Fruit fly (Drosophila melanogaster) whole organism, prepupa: ENCODE data around the gene pasi2.

ENCODE experiments used
- Blimp-1 ChIP-seq: fragments of 200-800 bp; sonication (Bioruptor generic); optimal IDR thresholded peaks from 3 replicates; lab custom pipeline; 2017; ENCODE audit warnings: missing biosample characterization, missing genetic modification characterization, mild to moderate bottlenecking, moderate library complexity, missing genetic modification reagents
- CG10631 ChIP-seq: fragments of 200-800 bp; sonication (Bioruptor generic); optimal IDR thresholded peaks from 2 replicates; lab custom pipeline; 2016; ENCODE audit warnings: missing biosample characterization, missing genetic modification characterization
- CG10669 ChIP-seq: fragments of 200-800 bp; sonication (Bioruptor generic); optimal IDR thresholded peaks from 3 replicates; lab custom pipeline; 2018; ENCODE audit warnings: missing biosample characterization, mild to moderate bottlenecking, missing genetic modification characterization, moderate library complexity
- CG11294 ChIP-seq: fragments of 200-800 bp; sonication (Bioruptor generic); IDR thresholded peaks from 2 replicates; pipeline ENCODE4 v1.3.6; 2022; ENCODE audit warnings: missing biosample characterization, missing genetic modification characterization
- CG11762 ChIP-seq: fragments of 200-800 bp; sonication (Bioruptor generic); optimal IDR thresholded peaks from 3 replicates; lab custom pipeline; 2016; ENCODE audit warnings: missing biosample characterization, missing genetic modification characterization; ENCODE audit not compliant: insufficient read depth
- CG11902 ChIP-seq: fragments of 200-800 bp; sonication (Bioruptor generic); optimal IDR thresholded peaks from 3 replicates; lab custom pipeline; 2016; ENCODE audit warnings: missing biosample characterization, missing genetic modification characterization
- CG15336 ChIP-seq: fragments of 200-800 bp; sonication (Bioruptor generic); IDR thresholded peaks from 2 replicates; pipeline ENCODE4 v1.3.6; 2022; ENCODE audit warnings: missing biosample characterization, missing genetic modification characterization
- CG16779 ChIP-seq: fragments of 200-800 bp; sonication (Bioruptor generic); optimal IDR thresholded peaks from 3 replicates; lab custom pipeline; 2017; ENCODE audit warnings: missing biosample characterization, mild to moderate bottlenecking, missing genetic modification characterization
- CG3032 ChIP-seq: fragments of 200-800 bp; optimal IDR thresholded peaks from 2 replicates; lab custom pipeline; 2019; ENCODE audit warnings: missing biosample characterization, mild to moderate bottlenecking, missing genetic modification characterization, moderate library complexity
- CG31627 ChIP-seq: fragments of 200-800 bp; sonication (Bioruptor generic); optimal IDR thresholded peaks from 3 replicates; lab custom pipeline; 2016; ENCODE audit warnings: missing biosample characterization, missing genetic modification characterization
- CG32006 ChIP-seq: fragments of 200-800 bp; sonication (Bioruptor generic); optimal IDR thresholded peaks from 3 replicates; lab custom pipeline; 2017; ENCODE audit warnings: missing biosample characterization, mild to moderate bottlenecking, missing genetic modification characterization
- CG3919 ChIP-seq: fragments of 200-800 bp; sonication (Bioruptor generic); optimal IDR thresholded peaks from 3 replicates; lab custom pipeline; 2016; ENCODE audit warnings: missing biosample characterization, missing genetic modification characterization
- CG4318 ChIP-seq: fragments of 200-800 bp; sonication (Bioruptor generic); optimal IDR thresholded peaks from 3 replicates; lab custom pipeline; 2017; ENCODE audit warnings: missing biosample characterization, mild to moderate bottlenecking, missing genetic modification characterization
- CG6163 ChIP-seq: fragments of 200-800 bp; sonication (Bioruptor generic); IDR thresholded peaks from 3 replicates; pipeline ENCODE4 v1.3.6; 2022; ENCODE audit warnings: missing biosample characterization, missing genetic modification characterization
- CG6276 ChIP-seq: fragments of 200-800 bp; sonication (Bioruptor generic); optimal IDR thresholded peaks from 2 replicates; lab custom pipeline; 2017; ENCODE audit warnings: missing biosample characterization, mild to moderate bottlenecking, missing genetic modification characterization
- CG6792 ChIP-seq: fragments of 200-800 bp; sonication (Bioruptor generic); optimal IDR thresholded peaks from 3 replicates; lab custom pipeline; 2016; ENCODE audit warnings: missing biosample characterization, missing genetic modification characterization
- CG6808 ChIP-seq: fragments of 200-800 bp; sonication (Bioruptor generic); optimal IDR thresholded peaks from 3 replicates; lab custom pipeline; 2017; ENCODE audit warnings: missing biosample characterization, missing genetic modification characterization, mild to moderate bottlenecking, moderate library complexity, missing genetic modification reagents
- CG6854 ChIP-seq: fragments of 200-800 bp; sonication (Bioruptor generic); optimal IDR thresholded peaks from 2 replicates; lab custom pipeline; 2017; ENCODE audit warnings: missing biosample characterization, mild to moderate bottlenecking, missing genetic modification characterization
- CG7368 ChIP-seq: fragments of 200-800 bp; sonication (Bioruptor generic); optimal IDR thresholded peaks from 3 replicates; lab custom pipeline; 2016; ENCODE audit warnings: missing biosample characterization, missing genetic modification characterization
- CG8119 ChIP-seq: fragments of 200-800 bp; sonication (Bioruptor generic); IDR thresholded peaks from 3 replicates; pipeline ENCODE4 v1.3.6; 2022; ENCODE audit warnings: missing biosample characterization, missing genetic modification characterization
- CG8632 ChIP-seq: fragments of 200-800 bp; sonication (Bioruptor generic); optimal IDR thresholded peaks from 3 replicates; lab custom pipeline; 2016; ENCODE audit warnings: missing biosample characterization, missing genetic modification characterization
- Eip93F ChIP-seq: fragments of 200-800 bp; sonication (Bioruptor generic); optimal IDR thresholded peaks from 2 replicates; lab custom pipeline; 2016; ENCODE audit warnings: missing biosample characterization, mild to moderate bottlenecking, missing genetic modification characterization
- Ets21C ChIP-seq: fragments of 200-800 bp; sonication (Bioruptor generic); optimal IDR thresholded peaks from 3 replicates; lab custom pipeline; 2016; ENCODE audit warnings: missing biosample characterization, missing genetic modification characterization
- Gug ChIP-seq: fragments of 200-800 bp; sonication (Bioruptor generic); IDR thresholded peaks from 2 replicates; pipeline ENCODE4 v1.3.6; 2022; ENCODE audit warnings: missing biosample characterization, missing genetic modification characterization
- Hr38 ChIP-seq: sonication (Bioruptor generic); optimal IDR thresholded peaks from 2 replicates; lab custom pipeline; 2016; ENCODE audit warnings: missing biosample characterization, missing genetic modification characterization
- Hr4 ChIP-seq: fragments of 200-800 bp; sonication (Bioruptor generic); optimal IDR thresholded peaks from 3 replicates; lab custom pipeline; 2016; ENCODE audit warnings: missing biosample characterization, missing genetic modification characterization
- Lpt ChIP-seq: fragments of 200-800 bp; sonication (Bioruptor generic); optimal IDR thresholded peaks from 3 replicates; lab custom pipeline; 2016; ENCODE audit warnings: missing biosample characterization, missing genetic modification characterization
- Met ChIP-seq: fragments of 200-800 bp; sonication (Bioruptor generic); optimal IDR thresholded peaks from 3 replicates; lab custom pipeline; 2016; ENCODE audit warnings: missing biosample characterization, missing genetic modification characterization
- OdsH ChIP-seq: fragments of 200-800 bp; sonication (Bioruptor generic); optimal IDR thresholded peaks from 3 replicates; lab custom pipeline; 2016; ENCODE audit warnings: missing biosample characterization, missing genetic modification characterization
- Smox ChIP-seq: fragments of 200-800 bp; sonication (Bioruptor generic); optimal IDR thresholded peaks from 3 replicates; lab custom pipeline; 2016; ENCODE audit warnings: missing biosample characterization, missing genetic modification characterization
- Sox102F ChIP-seq: fragments of 200-800 bp; sonication (Bioruptor generic); optimal IDR thresholded peaks from 2 replicates; lab custom pipeline; 2016; ENCODE audit warnings: missing biosample characterization, mild to moderate bottlenecking, missing genetic modification characterization
- Sox14 ChIP-seq: fragments of 200-800 bp; sonication (Bioruptor generic); optimal IDR thresholded peaks from 3 replicates; lab custom pipeline; 2016; ENCODE audit warnings: missing biosample characterization, missing genetic modification characterization
- Sox15 ChIP-seq: fragments of 200-800 bp; sonication (Bioruptor generic); optimal IDR thresholded peaks from 3 replicates; lab custom pipeline; 2016; ENCODE audit warnings: missing biosample characterization, missing genetic modification characterization
- cyc ChIP-seq: fragments of 200-800 bp; sonication (Bioruptor generic); optimal IDR thresholded peaks from 3 replicates; lab custom pipeline; 2016; ENCODE audit warnings: missing biosample characterization, missing genetic modification characterization
- eg ChIP-seq: fragments of 200-800 bp; sonication (Bioruptor generic); IDR thresholded peaks from 3 replicates; pipeline ENCODE4 v1.3.6; 2022; ENCODE audit warnings: missing biosample characterization, missing genetic modification characterization
- esn ChIP-seq: fragments of 200-800 bp; sonication (Bioruptor generic); optimal IDR thresholded peaks from 2 replicates; lab custom pipeline; 2016; ENCODE audit warnings: missing biosample characterization, mild to moderate bottlenecking, missing genetic modification characterization, moderate library complexity
- fd59A ChIP-seq: fragments of 200-800 bp; sonication (Bioruptor generic); optimal IDR thresholded peaks from 2 replicates; lab custom pipeline; 2017; ENCODE audit warnings: missing biosample characterization, mild to moderate bottlenecking, missing genetic modification characterization, missing genetic modification reagents
- fkh ChIP-seq: fragments of 200-800 bp; sonication (Bioruptor generic); optimal IDR thresholded peaks from 3 replicates; lab custom pipeline; 2017; ENCODE audit warnings: missing biosample characterization, mild to moderate bottlenecking, missing genetic modification characterization, moderate library complexity
- lz ChIP-seq: fragments of 200-800 bp; sonication (Bioruptor generic); optimal IDR thresholded peaks from 3 replicates; lab custom pipeline; 2016; ENCODE audit warnings: missing biosample characterization, missing genetic modification characterization
- net ChIP-seq: fragments of 200-800 bp; sonication (Bioruptor generic); optimal IDR thresholded peaks from 3 replicates; lab custom pipeline; 2016; ENCODE audit warnings: missing biosample characterization, missing genetic modification characterization
- pdm3 ChIP-seq: fragments of 200-800 bp; sonication (Bioruptor generic); optimal IDR thresholded peaks from 3 replicates; lab custom pipeline; 2016; ENCODE audit warnings: missing biosample characterization, missing genetic modification characterization
- salr ChIP-seq, 2 experiments: fragments of 200-800 bp; sonication (Bioruptor generic); optimal IDR thresholded peaks; 3 replicates each; lab custom pipeline; 2016 to 2018; ENCODE audit warnings: missing biosample characterization in 2 of 2, missing genetic modification characterization in 2 of 2, mild to moderate bottlenecking in 1 of 2
- spab ChIP-seq: fragments of 200-800 bp; sonication (Bioruptor generic); optimal IDR thresholded peaks from 2 replicates; lab custom pipeline; 2017; ENCODE audit warnings: missing biosample characterization, mild to moderate bottlenecking, missing genetic modification characterization, missing genetic modification reagents
- ss ChIP-seq, 2 experiments: fragments of 200-800 bp; sonication (Bioruptor generic); optimal IDR thresholded peaks; 2 replicates in 1 of 2; 3 replicates in 1 of 2; lab custom pipeline; 2017 to 2018; ENCODE audit warnings: mild to moderate bottlenecking in 2 of 2, missing biosample characterization in 2 of 2, missing genetic modification characterization in 2 of 2, moderate library complexity in 1 of 2
- svp ChIP-seq: fragments of 200-800 bp; sonication (Bioruptor generic); peaks from one replicate; lab custom pipeline; 2016; ENCODE audit warnings: missing biosample characterization, missing genetic modification characterization
- topi ChIP-seq: fragments of 200-800 bp; sonication (Bioruptor generic); optimal IDR thresholded peaks from 3 replicates; lab custom pipeline; 2016; ENCODE audit warnings: missing biosample characterization, missing genetic modification characterization
- vri ChIP-seq: fragments of 200-800 bp; sonication (Bioruptor generic); optimal IDR thresholded peaks from 3 replicates; lab custom pipeline; 2016; ENCODE audit warnings: missing biosample characterization, mild to moderate bottlenecking, missing genetic modification characterization

pasi2 gene

DNA sequence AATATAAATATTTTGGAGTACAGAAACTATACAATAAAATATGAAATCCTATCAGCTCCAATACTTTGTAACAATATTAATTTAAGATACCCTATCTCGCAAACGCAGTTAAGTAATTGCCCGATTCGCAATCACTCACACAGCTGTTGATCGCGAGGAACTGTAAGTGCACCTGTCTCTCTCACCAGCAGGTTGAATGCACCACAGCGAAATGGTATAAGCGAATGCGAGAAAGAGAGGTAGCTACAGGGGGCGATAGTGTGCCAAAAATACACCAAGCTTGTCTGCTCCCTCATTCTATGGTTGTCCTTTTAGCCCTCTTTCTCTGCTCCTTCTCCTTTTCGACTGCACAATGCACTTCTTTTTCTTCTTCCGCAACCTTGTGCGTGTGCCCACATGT lies 3.8 kb downstream of the pasi2 start:
- TF ChIP-seq pdm3 (GFP tag; lab: Kevin White, UChicago): no peak
- TF ChIP-seq ss (GFP tag; optimal IDR thresholded peaks at IDR 0.05; lab: Kevin White, UChicago): peak in 1 of 2 experiments; percentile 48
- TF ChIP-seq CG3919 (GFP tag; lab: Kevin White, UChicago): no peak
- TF ChIP-seq CG16779 (tag; lab: Kevin White, UChicago): no peak
- peak; percentile 91 for TF ChIP-seq vri (GFP tag; lab: Kevin White, UChicago)
- TF ChIP-seq Sox102F (GFP tag; lab: Kevin White, UChicago): no peak
- TF ChIP-seq CG31627: no peak
- TF ChIP-seq CG8119 (GFP tag; lab: Robert Waterston, UW): no peak

DNA sequence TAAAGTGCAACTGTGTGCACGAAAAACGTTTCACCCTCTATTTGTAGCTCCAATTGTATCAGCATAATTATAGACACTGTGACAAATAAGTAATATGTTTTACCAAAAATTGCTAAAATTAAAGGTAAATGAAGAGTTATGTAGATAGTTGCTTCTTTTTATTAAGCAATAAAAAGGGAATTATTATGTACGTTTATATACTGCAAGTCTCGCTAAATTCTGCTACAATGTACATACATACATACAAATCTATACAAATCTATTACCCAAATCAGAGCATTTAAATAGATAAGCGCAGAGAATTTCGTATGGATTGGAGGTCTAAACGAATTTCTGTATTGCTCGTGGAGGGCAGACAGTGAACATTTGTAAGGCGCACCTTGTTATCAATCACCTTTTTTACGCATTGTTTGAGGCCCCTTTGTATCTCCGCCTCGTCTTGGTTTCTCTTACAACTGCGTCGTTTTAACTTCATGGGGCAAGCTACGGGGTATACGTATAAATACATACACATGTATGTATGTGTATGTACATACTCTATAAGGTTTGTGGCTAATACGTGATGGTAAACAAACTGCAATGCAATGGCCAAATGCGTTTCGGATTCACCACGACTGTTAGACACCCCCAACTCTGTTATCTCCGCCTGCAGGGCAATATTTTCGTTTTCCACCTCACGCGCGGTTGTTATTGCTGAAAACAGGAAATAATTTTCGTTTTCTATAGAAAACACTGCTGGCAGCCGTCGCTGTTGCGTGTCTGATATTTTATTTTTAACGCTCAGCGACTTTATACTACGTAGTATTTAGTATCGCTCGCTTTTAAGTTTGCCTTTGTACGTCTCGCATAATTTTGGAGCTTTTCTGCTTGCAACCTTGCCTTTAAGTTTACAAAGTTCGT lies 4.5 kb downstream of the pasi2 start:
- TF ChIP-seq CG15336 (GFP tag; lab: Robert Waterston, UW): peak; percentile 87
- TF ChIP-seq CG6163: peak; percentile 56; the same call in 2 of the 3 replicates
- TF ChIP-seq esn (GFP tag; lab: Kevin White, UChicago): peak; percentile 82
- TF ChIP-seq eg (GFP tag; lab: Robert Waterston, UW): peak; percentile 87
- TF ChIP-seq salr (GFP tag; optimal IDR thresholded peaks at IDR 0.05; lab: Kevin White, UChicago): peak; percentile 29 to 92
- peak; percentile 80 for TF ChIP-seq net
- peak; percentile 62 for TF ChIP-seq CG6792 (GFP tag; lab: Kevin White, UChicago)
- TF ChIP-seq CG6808 (GFP tag; lab: Kevin White, UChicago): peak; percentile 65
- TF ChIP-seq Blimp-1: no peak
- TF ChIP-seq Eip93F: peak; percentile 61
- no peak for TF ChIP-seq CG11902 (GFP tag; lab: Kevin White, UChicago)
- TF ChIP-seq Sox14 (GFP tag; lab: Kevin White, UChicago): peak; percentile 72
- peak; percentile 27 to 68 for TF ChIP-seq ss (GFP tag; optimal IDR thresholded peaks at IDR 0.05; lab: Kevin White, UChicago)
- peak; percentile 89 for TF ChIP-seq Hr4 (GFP tag; lab: Kevin White, UChicago)
- peak; percentile 83 for TF ChIP-seq pdm3 (GFP tag; lab: Kevin White, UChicago)
- peak; percentile 83 for TF ChIP-seq CG6276 (GFP tag; lab: Kevin White, UChicago)
- no peak for TF ChIP-seq CG6854
- TF ChIP-seq lz (GFP tag; lab: Kevin White, UChicago): peak; percentile 79
- peak; percentile 69 for TF ChIP-seq CG8632
- peak; percentile 85 for TF ChIP-seq CG32006
- TF ChIP-seq Hr38: no peak
- TF ChIP-seq fd59A (GFP tag; lab: Kevin White, UChicago): peak; percentile 67
- peak; percentile 80 for TF ChIP-seq OdsH (GFP tag; lab: Kevin White, UChicago)
- peak; percentile 75 for TF ChIP-seq CG3032 (tag; lab: Kevin White, UChicago)
- TF ChIP-seq spab (GFP tag; lab: Kevin White, UChicago): peak; percentile 65
- TF ChIP-seq Sox102F (GFP tag; lab: Kevin White, UChicago): peak; percentile 68
- TF ChIP-seq CG3919 (GFP tag; lab: Kevin White, UChicago): peak; percentile 76
- TF ChIP-seq Smox (GFP tag; lab: Kevin White, UChicago): peak; percentile 78
- peak; percentile 57 for TF ChIP-seq Gug (GFP tag; lab: Robert Waterston, UW)
- peak; percentile 68 for TF ChIP-seq cyc (GFP tag; lab: Kevin White, UChicago)
- TF ChIP-seq CG31627: peak; percentile 66
- peak; percentile 34 for TF ChIP-seq fkh (GFP tag; lab: Kevin White, UChicago)
- TF ChIP-seq CG7368: peak; percentile 37
- peak; percentile 76 for TF ChIP-seq CG11762 (GFP tag; lab: Kevin White, UChicago)
- peak; percentile 75 for TF ChIP-seq Lpt (GFP tag; lab: Kevin White, UChicago)
- peak; percentile 81 for TF ChIP-seq Met (GFP tag; lab: Kevin White, UChicago)
- peak; percentile 56 for TF ChIP-seq Ets21C (GFP tag; lab: Kevin White, UChicago)
- TF ChIP-seq CG11294 (GFP tag; lab: Robert Waterston, UW): peak; percentile 40
- peak; percentile 83 for TF ChIP-seq topi
- TF ChIP-seq CG10631: peak; percentile 81
- TF ChIP-seq CG10669 (GFP tag; lab: Kevin White, UChicago): peak; percentile 78
- peak; percentile 92 for TF ChIP-seq svp (GFP tag; lab: Kevin White, UChicago)
- TF ChIP-seq Sox15 (GFP tag; lab: Kevin White, UChicago): peak; percentile 10
- TF ChIP-seq CG4318 (GFP tag; lab: Kevin White, UChicago): peak; percentile 76
